Worm (Caenorhabditis elegans) whole organism, young adult: Measurements from ENCODE around the gene F17C8.3.

Experiments used
- B0035.1 ChIP-seq: sonication (generic microtip); optimal IDR thresholded peaks from 2 replicates; lab custom pipeline; 2016; ENCODE audit warnings: missing genetic modification characterization, mild to moderate bottlenecking, missing compliant biosample characterization, missing genotype, missing genetic modification reagents
- D2030.7 ChIP-seq: fragments of 200-800 bp; sonication (Bioruptor generic); IDR thresholded peaks from 2 replicates; pipeline ENCODE4 v1.3.6; 2022; ENCODE audit warnings: missing genetic modification reagents, missing genetic modification characterization, missing compliant biosample characterization
- ZK185.1 ChIP-seq: sonication (generic microtip); optimal IDR thresholded peaks from 2 replicates; lab custom pipeline; 2016; ENCODE audit warnings: mild to moderate bottlenecking, missing genetic modification characterization, missing compliant biosample characterization; ENCODE audit not compliant: poor library complexity, severe bottlenecking
- cebp-1 ChIP-seq, 2 experiments: fragments of 200-800 bp in 1 of 2; sonication (Bioruptor generic) in 1 of 2; sonication (generic microtip) in 1 of 2; IDR thresholded peaks in 1 of 2; optimal IDR thresholded peaks in 1 of 2; 2 replicates each; pipeline versions ENCODE4 v1.3.6 to Lab custom; 2017 to 2022; ENCODE audit warnings: missing compliant biosample characterization in 2 of 2, missing genetic modification characterization in 2 of 2, mild to moderate bottlenecking in 1 of 2, missing genetic modification reagents in 1 of 2, moderate library complexity in 1 of 2
- him-1 ChIP-seq: sonication (generic microtip); optimal IDR thresholded peaks from 2 replicates; lab custom pipeline; 2016; ENCODE audit warnings: missing genotype, missing genetic modification reagents, missing genetic modification characterization, missing compliant biosample characterization
- madf-8 ChIP-seq: fragments of 200-800 bp; sonication (Bioruptor generic); conservative IDR thresholded peaks from 2 replicates; pipeline ENCODE4 v1.3.6; 2022; ENCODE audit warnings: missing genetic modification reagents, missing genetic modification characterization, missing compliant biosample characterization
- nhr-27 ChIP-seq: fragments of 200-800 bp; sonication (Bioruptor generic); optimal IDR thresholded peaks from 2 replicates; lab custom pipeline; 2018; ENCODE audit warnings: mild to moderate bottlenecking, missing genetic modification characterization, moderate library complexity, missing compliant biosample characterization
- rpc-1 ChIP-seq, 2 experiments: fragments of 150-350 bp in 1 of 2; sonication (generic microtip) in 1 of 2; optimal IDR thresholded peaks; 2 replicates each; lab custom pipeline; 2014 to 2018; ENCODE audit warnings: missing biosample characterization in 1 of 2, missing genetic modification characterization in 1 of 2, missing genetic modification reagents in 1 of 2, missing genotype in 1 of 2
- snpc-3.4 ChIP-seq: sonication (generic microtip); optimal IDR thresholded peaks from 2 replicates; lab custom pipeline; 2017; ENCODE audit warnings: missing genetic modification characterization, mild to moderate bottlenecking, missing compliant biosample characterization, antibody characterized with exemption, moderate library complexity, missing genotype, missing genetic modification reagents
- snpc-4 ChIP-seq, 5 experiments: fragments of 150-350 bp in 1 of 5; sonication (generic microtip) in 4 of 5; optimal IDR thresholded peaks; 2 replicates each; lab custom pipeline; 2014 to 2018; ENCODE audit warnings: missing genetic modification characterization in 5 of 5, missing biosample characterization in 3 of 5, antibody characterized with exemption in 2 of 5, mild to moderate bottlenecking in 2 of 5, missing compliant biosample characterization in 2 of 5, missing genotype in 2 of 5, moderate library complexity in 2 of 5, missing genetic modification reagents in 1 of 5
- zfh-2 ChIP-seq: fragments of 200-800 bp; sonication (Bioruptor generic); conservative IDR thresholded peaks from 2 replicates; pipeline ENCODE4 v1.3.6; 2022; ENCODE audit warnings: missing genetic modification reagents, missing genetic modification characterization, missing compliant biosample characterization
- ztf-18 ChIP-seq: sonication (generic microtip); optimal IDR thresholded peaks from 2 replicates; lab custom pipeline; 2016; ENCODE audit warnings: missing genotype, mild to moderate bottlenecking, missing genetic modification characterization, missing compliant biosample characterization

DNA sequence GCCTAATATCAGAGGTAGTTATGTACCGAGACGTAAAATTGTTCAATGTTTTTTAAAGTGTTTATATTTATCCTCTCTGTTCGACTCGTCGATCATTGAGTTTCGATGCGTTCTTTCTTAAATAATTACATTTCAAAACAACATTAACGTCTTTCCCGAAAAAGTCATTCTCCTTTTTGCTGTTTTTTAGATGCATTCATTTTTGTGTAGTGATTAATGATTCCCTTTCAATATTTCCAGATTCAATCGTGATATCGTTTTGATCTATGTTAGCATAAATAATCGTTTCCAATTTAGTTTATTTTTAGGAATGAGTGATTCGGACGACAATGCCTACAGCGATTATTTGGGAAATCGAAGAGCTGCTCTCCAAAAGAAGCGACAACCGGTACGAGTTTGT, 38.0 kb upstream of the F17C8.3 start, which contains the start of gene T04A8.8:
- TF ChIP-seq snpc-4 (GFP tag; optimal IDR thresholded peaks at IDR 0.05; lab: Kevin White, UChicago) (no peak), snpc-4 (tag; optimal IDR thresholded peaks at IDR 0.05; lab: Kevin White, UChicago) (no peak), cebp-1 (GFP tag; IDR thresholded peaks at IDR 0.05; lab: Robert Waterston, UW) (no peak), cebp-1 (tag; optimal IDR thresholded peaks at IDR 0.05; lab: Kevin White, UChicago) (no peak), zfh-2 (GFP tag; lab: Robert Waterston, UW) (no peak), nhr-27 (no peak), ztf-18 (no peak), ZK185.1 (tag; lab: Kevin White, UChicago) (no peak), B0035.1 (tag; lab: Kevin White, UChicago) (no peak), him-1 (tag; lab: Kevin White, UChicago) (no peak), madf-8 (GFP tag; lab: Robert Waterston, UW) (no peak), rpc-1 (optimal IDR thresholded peaks at IDR 0.05; lab: Kevin White, UChicago) (no peak), rpc-1 (tag; optimal IDR thresholded peaks at IDR 0.05; lab: Kevin White, UChicago) (no peak), snpc-3.4 (tag; lab: Kevin White, UChicago) (no peak), D2030.7 (GFP tag; lab: Robert Waterston, UW) (no peak)
